Worm (Caenorhabditis elegans) whole organism, L4 larva: Measurements from ENCODE around the gene F47G3.1.

Experiments used
- D1046.2 ChIP-seq: fragments of 200-800 bp; sonication (Bioruptor generic); IDR thresholded peaks from 2 replicates; pipeline ENCODE4 v1.3.6; 2022; ENCODE audit warnings: missing genetic modification characterization, missing compliant biosample characterization
- F10B5.3 ChIP-seq: sonication (generic microtip); optimal IDR thresholded peaks from 2 replicates; lab custom pipeline; 2016; ENCODE audit warnings: mild to moderate bottlenecking, missing genetic modification characterization, missing compliant biosample characterization
- F37D6.2 ChIP-seq: sonication (generic microtip); optimal IDR thresholded peaks from 2 replicates; lab custom pipeline; 2016; ENCODE audit warnings: mild to moderate bottlenecking, missing genetic modification characterization, missing compliant biosample characterization
- ama-1 ChIP-seq: fragments of 150-350 bp; optimal IDR thresholded peaks from 2 replicates; lab custom pipeline; 2014; ENCODE audit warnings: inconsistent platforms, mixed read lengths
- arid-1 ChIP-seq: fragments of 200-800 bp; sonication (Bioruptor generic); conservative IDR thresholded peaks from 2 replicates; pipeline ENCODE4 v1.3.6; 2022; ENCODE audit warnings: missing genetic modification reagents, missing genetic modification characterization, missing compliant biosample characterization
- ceh-20 ChIP-seq: fragments of 200-800 bp; sonication (Bioruptor generic); IDR thresholded peaks from 2 replicates; pipeline ENCODE4 v1.3.6; 2022; ENCODE audit warnings: missing genetic modification reagents, missing genetic modification characterization, missing compliant biosample characterization
- ces-1 ChIP-seq: fragments of 150-350 bp; sonication (generic microtip); optimal IDR thresholded peaks from 4 replicates; lab custom pipeline; 2014; ENCODE audit warnings: missing biosample characterization, missing genetic modification reagents, missing genetic modification characterization
- dmd-6 ChIP-seq: fragments of 200-800 bp; sonication (Bioruptor generic); IDR thresholded peaks from 2 replicates; pipeline ENCODE4 v1.3.6; 2022; ENCODE audit warnings: missing genetic modification reagents, missing genetic modification characterization, missing compliant biosample characterization
- dpl-1 ChIP-seq: fragments of 150-350 bp; optimal IDR thresholded peaks from 2 replicates; lab custom pipeline; 2014; ENCODE audit warnings: missing biosample characterization, missing genetic modification reagents, missing genetic modification characterization
- dve-1 ChIP-seq: sonication (generic microtip); optimal IDR thresholded peaks from 2 replicates; lab custom pipeline; 2017; ENCODE audit warnings: antibody characterized with exemption, mild to moderate bottlenecking, missing genetic modification characterization, missing compliant biosample characterization; ENCODE audit not compliant: insufficient read depth
- egl-43 ChIP-seq: fragments of 200-800 bp; sonication (Bioruptor generic); IDR thresholded peaks from 2 replicates; pipeline ENCODE4 v1.3.6; 2022; ENCODE audit warnings: missing genetic modification reagents, missing genetic modification characterization, missing compliant biosample characterization
- hif-1 ChIP-seq, 2 experiments: sonication (generic microtip); optimal IDR thresholded peaks; 2 replicates each; lab custom pipeline; 2016 to 2017; ENCODE audit warnings: missing compliant biosample characterization in 2 of 2, missing genetic modification characterization in 2 of 2, missing genetic modification reagents in 2 of 2, missing genotype in 2 of 2, mild to moderate bottlenecking in 1 of 2
- hlh-11 ChIP-seq: fragments of 200-800 bp; sonication (Bioruptor generic); optimal IDR thresholded peaks from 2 replicates; lab custom pipeline; 2018; ENCODE audit warnings: mild to moderate bottlenecking, missing genetic modification characterization, missing compliant biosample characterization
- hlh-30 ChIP-seq: sonication (generic microtip); optimal IDR thresholded peaks from 2 replicates; lab custom pipeline; 2017; ENCODE audit warnings: antibody characterized with exemption, mild to moderate bottlenecking, missing genetic modification characterization, missing compliant biosample characterization; ENCODE audit not compliant: insufficient read depth
- jun-1 ChIP-seq: fragments of 150-350 bp; optimal IDR thresholded peaks from 2 replicates; lab custom pipeline; 2014; ENCODE audit warnings: missing biosample characterization, missing genetic modification reagents, missing genetic modification characterization
- lin-1 ChIP-seq: fragments of 200-800 bp; sonication (Bioruptor generic); IDR thresholded peaks from 2 replicates; pipeline ENCODE4 v1.3.6; 2022; ENCODE audit warnings: missing genetic modification reagents, missing genetic modification characterization, missing compliant biosample characterization
- lin-13 ChIP-seq: fragments of 150-350 bp; optimal IDR thresholded peaks from 2 replicates; lab custom pipeline; 2014; ENCODE audit warnings: missing biosample characterization, missing genetic modification reagents, missing genetic modification characterization
- lin-15B ChIP-seq: fragments of 150-350 bp; sonication (generic microtip); optimal IDR thresholded peaks from 3 replicates; lab custom pipeline; 2014; ENCODE audit warnings: missing biosample characterization, missing genetic modification characterization
- lin-39 ChIP-seq: fragments of 150-350 bp; optimal IDR thresholded peaks from 2 replicates; lab custom pipeline; 2014; ENCODE audit warnings: missing biosample characterization, missing genetic modification reagents, missing genetic modification characterization
- lsy-2 ChIP-seq, 2 experiments: fragments of 150-350 bp in 1 of 2; sonication (generic microtip) in 1 of 2; optimal IDR thresholded peaks; 2 replicates each; lab custom pipeline; 2014 to 2017; ENCODE audit warnings: missing biosample characterization in 2 of 2, missing genetic modification characterization in 2 of 2
- madf-5 ChIP-seq, 2 experiments: fragments of 200-800 bp; sonication (Bioruptor generic); IDR thresholded peaks; 2 replicates each; pipeline ENCODE4 v1.3.6; 2022; ENCODE audit warnings: missing compliant biosample characterization in 2 of 2, missing genetic modification characterization in 2 of 2
- madf-9 ChIP-seq: fragments of 200-800 bp; sonication (Bioruptor generic); conservative IDR thresholded peaks from 2 replicates; pipeline ENCODE4 v1.3.6; 2022; ENCODE audit warnings: missing genetic modification reagents, missing genetic modification characterization, missing compliant biosample characterization
- mdl-1 ChIP-seq, 2 experiments: fragments of 150-350 bp in 1 of 2; sonication (generic microtip) in 1 of 2; optimal IDR thresholded peaks; 2 replicates each; lab custom pipeline; 2014 to 2017; ENCODE audit warnings: missing biosample characterization in 2 of 2, missing genetic modification characterization in 2 of 2
- mep-1 ChIP-seq: fragments of 150-350 bp; sonication (generic microtip); optimal IDR thresholded peaks from 3 replicates; lab custom pipeline; 2014; ENCODE audit warnings: missing biosample characterization, missing genetic modification characterization
- mes-2 ChIP-seq: sonication (generic microtip); optimal IDR thresholded peaks from 2 replicates; lab custom pipeline; 2016; ENCODE audit warnings: missing genotype, mild to moderate bottlenecking, missing genetic modification characterization, missing compliant biosample characterization; ENCODE audit not compliant: poor library complexity, severe bottlenecking
- mxl-3 ChIP-seq: fragments of 200-800 bp; sonication (Bioruptor generic); optimal IDR thresholded peaks from 2 replicates; lab custom pipeline; 2018; ENCODE audit warnings: mild to moderate bottlenecking, missing genetic modification characterization, missing compliant biosample characterization
- nhr-10 ChIP-seq: fragments of 150-350 bp; optimal IDR thresholded peaks from 2 replicates; lab custom pipeline; 2014; ENCODE audit warnings: missing biosample characterization, missing genetic modification characterization
- nhr-102 ChIP-seq: sonication (generic microtip); optimal IDR thresholded peaks from 2 replicates; lab custom pipeline; 2016; ENCODE audit warnings: mild to moderate bottlenecking, missing genetic modification characterization, moderate library complexity, missing compliant biosample characterization
- nhr-11 ChIP-seq: fragments of 150-350 bp; optimal IDR thresholded peaks from 2 replicates; lab custom pipeline; 2014; ENCODE audit warnings: missing biosample characterization, missing genetic modification characterization
- nhr-28 ChIP-seq: fragments of 150-350 bp; optimal IDR thresholded peaks from 2 replicates; lab custom pipeline; 2014; ENCODE audit warnings: missing biosample characterization, missing genetic modification characterization
- nhr-6 ChIP-seq: fragments of 150-350 bp; optimal IDR thresholded peaks from 2 replicates; lab custom pipeline; 2014; ENCODE audit warnings: missing biosample characterization, missing genetic modification characterization
- nhr-77 ChIP-seq: fragments of 150-350 bp; optimal IDR thresholded peaks from 2 replicates; lab custom pipeline; 2014; ENCODE audit warnings: missing biosample characterization, missing genetic modification characterization
- pha-4 ChIP-seq, 2 experiments: fragments of 150-350 bp in 1 of 2; fragments of 200-800 bp in 1 of 2; sonication (Bioruptor generic) in 1 of 2; IDR thresholded peaks in 1 of 2; optimal IDR thresholded peaks in 1 of 2; 2 replicates each; pipeline versions ENCODE4 v1.3.6 to Lab custom; 2014 to 2022; ENCODE audit warnings: missing genetic modification characterization in 2 of 2, missing genetic modification reagents in 2 of 2, missing biosample characterization in 1 of 2, missing compliant biosample characterization in 1 of 2
- pqm-1 ChIP-seq: sonication (generic microtip); optimal IDR thresholded peaks from 2 replicates; lab custom pipeline; 2017; ENCODE audit warnings: missing biosample characterization, missing genetic modification characterization
- rbr-2 ChIP-seq: sonication (generic microtip); optimal IDR thresholded peaks from 2 replicates; lab custom pipeline; 2016; ENCODE audit warnings: missing genotype, missing genetic modification characterization, missing compliant biosample characterization
- saeg-2 ChIP-seq: fragments of 200-800 bp; sonication (Bioruptor generic); IDR thresholded peaks from 2 replicates; pipeline ENCODE4 v1.3.6; 2022; ENCODE audit warnings: missing genetic modification reagents, missing genetic modification characterization, missing compliant biosample characterization
- set-16 ChIP-seq: fragments of 200-800 bp; sonication (Bioruptor generic); IDR thresholded peaks from 2 replicates; pipeline ENCODE4 v1.3.6; 2022; ENCODE audit warnings: missing genetic modification reagents, missing genetic modification characterization, missing compliant biosample characterization
- tra-1 ChIP-seq: fragments of 200-800 bp; sonication (Bioruptor generic); IDR thresholded peaks from 2 replicates; pipeline ENCODE4 v1.3.6; 2022; ENCODE audit warnings: missing genetic modification reagents, missing genetic modification characterization, missing compliant biosample characterization
- unc-62 ChIP-seq, 3 experiments: fragments of 150-350 bp in 1 of 3; sonication (generic microtip); optimal IDR thresholded peaks in 2 of 3; peaks in 1 of 3; 1 replicate in 1 of 3; 2 replicates in 2 of 3; lab custom pipeline; 2014 to 2017; ENCODE audit warnings: missing biosample characterization in 3 of 3, missing genetic modification characterization in 3 of 3, missing genetic modification reagents in 3 of 3, missing genotype in 1 of 3

The F47G3.1 gene

ce11 chrX:2432459-2432858, 46.9 kb downstream of the F47G3.1 start:
- peak; percentile 51 for TF ChIP-seq rbr-2
- peak; percentile 83 for TF ChIP-seq mep-1 (tag; lab: Kevin White, UChicago)
- peak; percentile 66 for TF ChIP-seq lin-13 (GFP tag; lab: Kevin White, UChicago)
- peak; percentile 36 for TF ChIP-seq nhr-102 (tag; lab: Kevin White, UChicago)
- TF ChIP-seq ces-1 (GFP tag; lab: Kevin White, UChicago), result no peak
- no peak for TF ChIP-seq madf-5 (GFP tag; IDR thresholded peaks at IDR 0.05; lab: Robert Waterston, UW)
- TF ChIP-seq pqm-1 (tag; lab: Kevin White, UChicago), result peak; percentile 50
- peak; percentile 96 for TF ChIP-seq set-16 (GFP tag; lab: Robert Waterston, UW)
- peak; percentile 58 for TF ChIP-seq madf-9 (GFP tag; lab: Robert Waterston, UW)
- TF ChIP-seq hlh-30 (tag; lab: Kevin White, UChicago), result peak; percentile 59
- peak; percentile 47 for TF ChIP-seq nhr-6 (tag; lab: Kevin White, UChicago)
- peak; percentile 23 for TF ChIP-seq nhr-77 (tag; lab: Kevin White, UChicago)
- TF ChIP-seq arid-1 (GFP tag; lab: Robert Waterston, UW), result 0 out of 2 replicates have a peak, but pooled peaks have one; percentile 50
- TF ChIP-seq hif-1 (tag; optimal IDR thresholded peaks at IDR 0.05; lab: Kevin White, UChicago), result peak in 1 of 2 experiments; percentile 16
- peak; percentile 51 for TF ChIP-seq mes-2 (tag; lab: Kevin White, UChicago)
- peak in 1 of 2 experiments; percentile 59 for TF ChIP-seq lsy-2 (tag; optimal IDR thresholded peaks at IDR 0.05; lab: Kevin White, UChicago)
- TF ChIP-seq nhr-10 (tag; lab: Kevin White, UChicago), result no peak
- TF ChIP-seq lin-39 (tag; lab: Kevin White, UChicago), result no peak
- TF ChIP-seq mdl-1 (tag; optimal IDR thresholded peaks at IDR 0.05; lab: Kevin White, UChicago), result peak; percentile 23 to 55
- peak; percentile 79 for TF ChIP-seq nhr-28 (tag; lab: Kevin White, UChicago)
- TF ChIP-seq dve-1 (tag; lab: Kevin White, UChicago), result peak; percentile 84
- peak; percentile 7; the same call in 1 of the 2 replicates for TF ChIP-seq pha-4 (GFP tag; IDR thresholded peaks at IDR 0.05; lab: Robert Waterston, UW)
- TF ChIP-seq pha-4 (tag; optimal IDR thresholded peaks at IDR 0.05; lab: Kevin White, UChicago), result peak; percentile 51
- TF ChIP-seq mxl-3 (GFP tag; lab: Kevin White, UChicago), result peak; percentile 83
- peak; percentile 5 for TF ChIP-seq F37D6.2 (tag; lab: Kevin White, UChicago)
- peak; percentile 34 for TF ChIP-seq jun-1 (tag; lab: Kevin White, UChicago)
- peak; percentile 7; the same call in 1 of the 2 replicates for TF ChIP-seq saeg-2 (GFP tag; lab: Robert Waterston, UW)
- peak; percentile 15 for TF ChIP-seq dpl-1 (GFP tag; lab: Kevin White, UChicago)
- peak; percentile 88 for TF ChIP-seq egl-43 (GFP tag; lab: Robert Waterston, UW)
- TF ChIP-seq hlh-11 (tag; lab: Kevin White, UChicago), result peak; percentile 87
- TF ChIP-seq lin-15B (tag; lab: Kevin White, UChicago), result no peak
- TF ChIP-seq tra-1 (GFP tag; lab: Robert Waterston, UW), result no peak
- peak; percentile 63 for TF ChIP-seq dmd-6
- TF ChIP-seq D1046.2 (GFP tag; lab: Robert Waterston, UW), result no peak
- 0 out of 2 replicates have a peak, but pooled peaks have one; percentile 27 for TF ChIP-seq lin-1 (GFP tag; lab: Robert Waterston, UW)
- TF ChIP-seq nhr-11 (tag; lab: Kevin White, UChicago), result peak; percentile 1
- no peak for TF ChIP-seq ceh-20 (GFP tag; lab: Robert Waterston, UW)

- TF ChIP-seq ama-1 (lab: Kevin White, UChicago) (no peak), hlh-11 (tag; lab: Kevin White, UChicago) (peak; percentile 26), hlh-30 (tag; lab: Kevin White, UChicago) (peak; percentile 61), unc-62 (GFP tag; optimal IDR thresholded peaks at IDR 0.05 in 1 of 2; lab: Kevin White, UChicago) (peak in 1 of 2 experiments; percentile 64), unc-62 (tag; optimal IDR thresholded peaks at IDR 0.05; lab: Kevin White, UChicago) (no peak), lin-15B (tag; lab: Kevin White, UChicago) (no peak), F10B5.3 (peak; percentile 28)
- TF ChIP-seq, all 104 proteins: peak for 4
Measured at ce11 chrX:2433805-2434204, 48.3 kb downstream of the F47G3.1 start.
